Fruit fly (Drosophila melanogaster): ENCODE results near the gene CG33116.

CG33116 gene

dm6 chr2L:19565233-19565898 lies 32.1 kb downstream of the CG33116 start, which contains the start of gene CG13077 (continued):
- TF ChIP-seq Nf-YC (tag; optimal IDR thresholded peaks at IDR 0.05) (no peak), ewg (GFP tag; optimal IDR thresholded peaks at IDR 0.05) (no peak), CG2199 (GFP tag; IDR thresholded peaks at IDR 0.05) (no peak), CG4282 (GFP tag; optimal IDR thresholded peaks at IDR 0.05) (no peak), CG11085 (GFP tag; IDR thresholded peaks at IDR 0.05) (no peak), pum (GFP tag; optimal IDR thresholded peaks at IDR 0.05) (no peak), trem (tag; optimal IDR thresholded peaks at IDR 0.05) (peak; percentile 14), HLH4C (GFP tag; IDR thresholded peaks at IDR 0.05; ENCODE audit: partially characterized antibody) (peak; percentile 49; the same call in 2 of the 3 replicates), Pdp1 (GFP tag; optimal IDR thresholded peaks at IDR 0.05) (no peak), CG14050 (GFP tag; IDR thresholded peaks at IDR 0.05) (no peak), sima (GFP tag; optimal IDR thresholded peaks at IDR 0.05) (no peak), disco-r (GFP tag; optimal IDR thresholded peaks at IDR 0.05) (no peak), Eip74EF (GFP tag; optimal IDR thresholded peaks at IDR 0.05) (no peak), mirr (GFP tag; optimal IDR thresholded peaks at IDR 0.05) (no peak), CG17568 (GFP tag; optimal IDR thresholded peaks at IDR 0.05) (peak; percentile 11), sr (GFP tag; IDR thresholded peaks at IDR 0.05) (no peak), Gug (GFP tag; IDR thresholded peaks at IDR 0.05) (no peak), emc (GFP tag; optimal IDR thresholded peaks at IDR 0.05) (no peak), CG15073 (GFP tag; optimal IDR thresholded peaks at IDR 0.05) (no peak), Ravus (GFP tag; IDR thresholded peaks at IDR 0.05) (no peak), CG14965 (GFP tag; optimal IDR thresholded peaks at IDR 0.05; ENCODE audit: borderline replicate concordance) (no peak), CG6654 (GFP tag; optimal IDR thresholded peaks at IDR 0.05) (no peak), CG14667 (GFP tag; IDR thresholded peaks at IDR 0.05) (no peak), CrebB (tag; optimal IDR thresholded peaks at IDR 0.05) (no peak), CG8089 (GFP tag; optimal IDR thresholded peaks at IDR 0.05) (no peak), bowl (GFP tag; IDR thresholded peaks at IDR 0.05) (no peak), dm (GFP tag; optimal IDR thresholded peaks at IDR 0.05) (no peak), Opbp (GFP tag; IDR thresholded peaks at IDR 0.05; ENCODE audit: partially characterized antibody) (no peak), CG17359 (tag; optimal IDR thresholded peaks at IDR 0.05) (no peak), CG18262 (tag; optimal IDR thresholded peaks at IDR 0.05) (no peak), ERR (GFP tag; optimal IDR thresholded peaks at IDR 0.05) (no peak), CG8359 (GFP tag; optimal IDR thresholded peaks at IDR 0.05; ENCODE audit: borderline replicate concordance) (no peak), Dp (GFP tag; optimal IDR thresholded peaks at IDR 0.05) (peak; percentile 71), CG11504 (tag; optimal IDR thresholded peaks at IDR 0.05) (no peak), sqz (GFP tag; optimal IDR thresholded peaks at IDR 0.05) (no peak), zfh2 (GFP tag; optimal IDR thresholded peaks at IDR 0.05) (no peak), Blimp-1 (GFP tag; optimal IDR thresholded peaks at IDR 0.05) (no peak), CG32767 (GFP tag; IDR thresholded peaks at IDR 0.05) (no peak), ato (GFP tag; IDR thresholded peaks at IDR 0.05; ENCODE audit: partially characterized antibody) (no peak), twi (tag; optimal IDR thresholded peaks at IDR 0.05) (no peak), pzg (GFP tag; optimal IDR thresholded peaks at IDR 0.05) (peak; percentile 9), Hr39 (optimal IDR thresholded peaks at IDR 0.05) (no peak), CG10366 (GFP tag; IDR thresholded peaks at IDR 0.05) (no peak), CG42726 (GFP tag; IDR thresholded peaks at IDR 0.05; ENCODE audit: partially characterized antibody) (no peak), nmo (GFP tag; optimal IDR thresholded peaks at IDR 0.05) (peak; percentile 7), eve (GFP tag; optimal IDR thresholded peaks at IDR 0.05) (no peak), Hey (tag; optimal IDR thresholded peaks at IDR 0.05) (no peak), croc (GFP tag; conservative IDR thresholded peaks at IDR 0.05) (no peak), sd (tag; optimal IDR thresholded peaks at IDR 0.05) (no peak), Bgb (GFP tag; IDR thresholded peaks at IDR 0.05; ENCODE audit: partially characterized antibody) (peak; percentile 59)
